Worm (Caenorhabditis elegans) whole organism, young adult: ENCODE results near the gene T21B10.4.

ENCODE experiments used
- D2030.7 ChIP-seq: fragments of 200-800 bp; sonication (Bioruptor generic); IDR thresholded peaks from 2 replicates; pipeline ENCODE4 v1.3.6; 2022; ENCODE audit warnings: missing genetic modification reagents, missing genetic modification characterization, missing compliant biosample characterization
- F57A8.1 ChIP-seq: fragments of 200-800 bp; sonication (Bioruptor generic); optimal IDR thresholded peaks from 2 replicates; lab custom pipeline; 2018; ENCODE audit warnings: mild to moderate bottlenecking, missing genetic modification characterization, moderate library complexity, missing compliant biosample characterization
- F57C9.4 ChIP-seq: sonication (generic microtip); optimal IDR thresholded peaks from 2 replicates; lab custom pipeline; 2017; ENCODE audit warnings: mild to moderate bottlenecking, missing genetic modification characterization, missing compliant biosample characterization
- aptf-2 ChIP-seq: fragments of 200-800 bp; sonication (Bioruptor generic); conservative IDR thresholded peaks from 2 replicates; pipeline ENCODE4 v1.3.6; 2022; ENCODE audit warnings: missing genetic modification reagents, missing genetic modification characterization, missing compliant biosample characterization
- chd-7 ChIP-seq: sonication (generic microtip); optimal IDR thresholded peaks from 2 replicates; lab custom pipeline; 2016; ENCODE audit warnings: mild to moderate bottlenecking, missing genetic modification characterization, moderate library complexity, missing compliant biosample characterization
- die-1 ChIP-seq: sonication (generic microtip); optimal IDR thresholded peaks from 2 replicates; lab custom pipeline; 2016; ENCODE audit warnings: missing genotype, mild to moderate bottlenecking, missing genetic modification characterization, missing compliant biosample characterization
- dpff-1 ChIP-seq: sonication (generic microtip); optimal IDR thresholded peaks from 2 replicates; lab custom pipeline; 2017; ENCODE audit warnings: mild to moderate bottlenecking, missing genetic modification characterization, missing compliant biosample characterization
- ets-4 ChIP-seq: fragments of 200-800 bp; sonication (Bioruptor generic); optimal IDR thresholded peaks from 2 replicates; lab custom pipeline; 2018; ENCODE audit warnings: mild to moderate bottlenecking, missing genetic modification characterization, missing compliant biosample characterization
- mes-4 ChIP-seq: sonication (generic microtip); optimal IDR thresholded peaks from 2 replicates; lab custom pipeline; 2016; ENCODE audit warnings: missing genotype, missing genetic modification characterization, missing compliant biosample characterization
- nhr-90 ChIP-seq: sonication (generic microtip); optimal IDR thresholded peaks from 2 replicates; lab custom pipeline; 2016; ENCODE audit warnings: missing genotype, mild to moderate bottlenecking, missing genetic modification characterization, missing compliant biosample characterization
- pbrm-1 ChIP-seq: fragments of 200-800 bp; sonication (Bioruptor generic); IDR thresholded peaks from 2 replicates; pipeline ENCODE4 v1.3.6; 2022; ENCODE audit warnings: missing genetic modification reagents, missing genetic modification characterization, missing compliant biosample characterization
- tbp1 ChIP-seq: fragments of 200-800 bp; sonication (Bioruptor generic); optimal IDR thresholded peaks from 2 replicates; lab custom pipeline; 2018; ENCODE audit warnings: mild to moderate bottlenecking, missing genetic modification characterization, missing compliant biosample characterization
- zfh-2 ChIP-seq: fragments of 200-800 bp; sonication (Bioruptor generic); conservative IDR thresholded peaks from 2 replicates; pipeline ENCODE4 v1.3.6; 2022; ENCODE audit warnings: missing genetic modification reagents, missing genetic modification characterization, missing compliant biosample characterization

DNA sequence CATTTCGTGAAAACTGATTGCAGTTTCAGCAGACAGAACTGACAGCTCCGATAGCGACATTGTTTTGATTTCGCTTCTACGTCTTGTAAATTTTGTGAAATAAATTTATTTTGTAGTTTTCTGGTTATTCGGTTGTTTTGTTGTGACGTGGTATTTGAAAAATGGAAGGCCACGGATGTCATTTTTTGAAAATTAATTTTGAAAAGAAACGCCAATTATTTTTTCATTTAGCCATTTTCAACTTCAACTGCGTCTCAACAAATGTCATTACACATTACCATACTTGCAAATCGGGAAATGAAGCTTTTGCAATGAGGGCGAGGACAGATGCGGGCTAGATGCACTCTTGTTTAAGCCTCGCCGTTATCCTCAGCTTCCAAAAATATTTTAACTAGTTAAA, 47.3 kb downstream of the T21B10.4 start, which contains the start of gene C18E9.8:
- TF ChIP-seq F57C9.4 (tag; lab: Kevin White, UChicago), result no peak
- TF ChIP-seq nhr-90, result no peak
- TF ChIP-seq zfh-2, result no peak
- TF ChIP-seq pbrm-1, result no peak
- TF ChIP-seq die-1 (tag; lab: Kevin White, UChicago), result no peak
- no peak for TF ChIP-seq dpff-1
- no peak for TF ChIP-seq ets-4 (GFP tag; lab: Kevin White, UChicago)
- no peak for TF ChIP-seq mes-4 (tag; lab: Kevin White, UChicago)
- TF ChIP-seq chd-7 (tag; lab: Kevin White, UChicago), result no peak
- TF ChIP-seq tbp1 (GFP tag; lab: Kevin White, UChicago), result no peak
- no peak for TF ChIP-seq aptf-2 (GFP tag; lab: Robert Waterston, UW)
- no peak for TF ChIP-seq D2030.7
- no peak for TF ChIP-seq F57A8.1 (GFP tag; lab: Kevin White, UChicago)
